Fruit fly (Drosophila melanogaster) whole organism, wandering third instar larva: ENCODE data around the gene Or65a.
A peak's percentile ranks its signal among the peaks of the same experiment; 100 is the strongest.

Experiments used
- Abd-B ChIP-seq: fragments of >200 bp; optimal IDR thresholded peaks from 2 replicates; lab custom pipeline; 2017; ENCODE audit warnings: missing biosample characterization, missing genetic modification characterization
- CG32264 ChIP-seq: fragments of 200-800 bp; sonication (Bioruptor generic); optimal IDR thresholded peaks from 2 replicates; lab custom pipeline; 2016; ENCODE audit warnings: missing biosample characterization, missing genetic modification characterization
- CG9705 ChIP-seq: fragments of 200-800 bp; sonication (Bioruptor generic); optimal IDR thresholded peaks from 2 replicates; lab custom pipeline; 2018; ENCODE audit warnings: missing biosample characterization, mild to moderate bottlenecking, missing genetic modification characterization
- Hr78 ChIP-seq: fragments of >200 bp; optimal IDR thresholded peaks from 2 replicates; lab custom pipeline; 2017; ENCODE audit warnings: missing biosample characterization, missing genetic modification characterization
- Myc ChIP-seq: fragments of >200 bp; optimal IDR thresholded peaks from 2 replicates; lab custom pipeline; 2017
- Sp1 ChIP-seq: fragments of 200-800 bp; sonication (Bioruptor generic); optimal IDR thresholded peaks from 3 replicates; lab custom pipeline; 2019; ENCODE audit warnings: missing biosample characterization, mild to moderate bottlenecking, missing genetic modification characterization, moderate library complexity
- Vsx2 ChIP-seq: fragments of 200-300, 225-300 bp; sonication (Bioruptor generic); optimal IDR thresholded peaks from 2 replicates; lab custom pipeline; 2018; ENCODE audit warnings: missing biosample characterization, missing genetic modification characterization; ENCODE audit not compliant: partially characterized antibody
- dsf ChIP-seq: sonication (Bioruptor generic); optimal IDR thresholded peaks from 2 replicates; lab custom pipeline; 2016; ENCODE audit warnings: missing biosample characterization, missing genetic modification characterization, borderline replicate concordance
- foxo ChIP-seq, 2 experiments: fragments of 200-800 bp; sonication (Bioruptor generic); optimal IDR thresholded peaks; 2 replicates in 1 of 2; 3 replicates in 1 of 2; lab custom pipeline; 2016 to 2017; ENCODE audit warnings: missing biosample characterization in 2 of 2, missing genetic modification characterization in 2 of 2
- h ChIP-seq: fragments of 200-800 bp; sonication (Bioruptor generic); optimal IDR thresholded peaks from 3 replicates; lab custom pipeline; 2016; ENCODE audit warnings: missing biosample characterization, mild to moderate bottlenecking, missing genetic modification characterization
- pan ChIP-seq: fragments of >200 bp; optimal IDR thresholded peaks from 2 replicates; lab custom pipeline; 2017
- psq ChIP-seq: fragments of 200-800 bp; sonication (Bioruptor generic); optimal IDR thresholded peaks from 3 replicates; lab custom pipeline; 2017; ENCODE audit warnings: missing biosample characterization, mild to moderate bottlenecking, missing genetic modification characterization, moderate library complexity
- rgr ChIP-seq: fragments of 200-800 bp; sonication (Bioruptor generic); optimal IDR thresholded peaks from 3 replicates; lab custom pipeline; 2016; ENCODE audit warnings: missing biosample characterization, mild to moderate bottlenecking, missing genetic modification characterization
- usp ChIP-seq: fragments of >200 bp; optimal IDR thresholded peaks from 2 replicates; lab custom pipeline; 2017; ENCODE audit warnings: missing biosample characterization, missing genetic modification characterization

DNA sequence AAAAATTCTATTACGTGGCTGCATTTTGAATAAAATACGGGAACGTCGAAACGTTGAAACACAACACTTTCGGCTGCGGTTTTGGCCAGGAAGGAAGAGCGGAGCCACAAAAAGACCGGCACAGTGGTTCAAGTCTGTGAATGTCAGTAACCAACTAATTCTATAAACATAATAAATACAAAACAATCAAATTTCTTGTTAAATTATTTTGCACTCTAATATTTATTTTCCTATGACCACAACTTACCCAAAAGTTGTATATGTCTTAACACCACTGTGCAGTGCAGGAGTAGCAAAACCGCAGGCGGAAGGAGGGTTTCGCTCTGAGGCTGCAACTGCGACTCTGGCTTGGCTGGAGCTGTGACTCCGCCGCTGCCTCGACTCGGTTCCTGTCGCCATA, 43.2 kb downstream of the Or65a start:
- no peak for TF ChIP-seq Vsx2 (GFP tag; lab: Kevin White, UChicago)
- no peak for TF ChIP-seq Hr78 (GFP tag; lab: Kevin White, UChicago)
- TF ChIP-seq Abd-B (GFP tag; lab: Kevin White, UChicago): no peak
- TF ChIP-seq psq: peak; percentile 55
- peak; percentile 30 to 85 for TF ChIP-seq foxo (GFP tag; optimal IDR thresholded peaks at IDR 0.05; lab: Kevin White, UChicago)
- no peak for TF ChIP-seq usp
- TF ChIP-seq pan (lab: Kevin White, UChicago): no peak
- TF ChIP-seq h (GFP tag; lab: Kevin White, UChicago): peak; percentile 86
- TF ChIP-seq CG9705 (GFP tag; lab: Kevin White, UChicago): peak; percentile 43
- no peak for TF ChIP-seq Myc (lab: Kevin White, UChicago)
- peak; percentile 10 for TF ChIP-seq dsf (GFP tag; lab: Kevin White, UChicago)
- TF ChIP-seq rgr (GFP tag; lab: Kevin White, UChicago): peak; percentile 83
- TF ChIP-seq CG32264 (GFP tag; lab: Kevin White, UChicago): peak; percentile 22
- TF ChIP-seq Sp1 (GFP tag; lab: Kevin White, UChicago): peak; percentile 65
